Worm (Caenorhabditis elegans) whole organism, mixed stage, embryonic: ENCODE results near the gene Y62E10A.24.

Source experiments
- elt-3 ChIP-seq: fragments of 150-350 bp; optimal IDR thresholded peaks from 2 replicates; lab custom pipeline; 2014; ENCODE audit warnings: missing biosample characterization, missing genetic modification characterization
- lin-13 ChIP-seq: fragments of 150-350 bp; optimal IDR thresholded peaks from 2 replicates; lab custom pipeline; 2014; ENCODE audit warnings: missing biosample characterization, missing genetic modification characterization
- lsy-2 ChIP-seq: fragments of 150-350 bp; optimal IDR thresholded peaks from 2 replicates; lab custom pipeline; 2014; ENCODE audit warnings: missing biosample characterization, missing genetic modification characterization
- mep-1 ChIP-seq: fragments of 150-350 bp; optimal IDR thresholded peaks from 2 replicates; lab custom pipeline; 2017; ENCODE audit warnings: missing biosample characterization, missing genetic modification reagents, missing genetic modification characterization, inconsistent platforms
- mls-2 ChIP-seq: sonication (generic microtip); optimal IDR thresholded peaks from 2 replicates; lab custom pipeline; 2016; ENCODE audit warnings: mild to moderate bottlenecking, missing genetic modification characterization, moderate library complexity, missing compliant biosample characterization
- nhr-237 ChIP-seq: fragments of 150-350 bp; optimal IDR thresholded peaks from 2 replicates; lab custom pipeline; 2014; ENCODE audit warnings: missing biosample characterization, missing genetic modification characterization
- pha-4 ChIP-seq: fragments of 150-350 bp; optimal IDR thresholded peaks from 2 replicates; lab custom pipeline; 2018; ENCODE audit warnings: missing biosample characterization, missing genetic modification reagents, missing genetic modification characterization
- snpc-4 ChIP-seq: fragments of 150-350 bp; optimal IDR thresholded peaks from 2 replicates; lab custom pipeline; 2014; ENCODE audit warnings: missing biosample characterization, missing genetic modification characterization
- unc-62 ChIP-seq: fragments of 150-350 bp; optimal IDR thresholded peaks from 2 replicates; lab custom pipeline; 2014; ENCODE audit warnings: missing biosample characterization, missing genetic modification reagents, missing genetic modification characterization
- ztf-11 ChIP-seq: fragments of 150-350 bp; optimal IDR thresholded peaks from 2 replicates; lab custom pipeline; 2014; ENCODE audit warnings: missing biosample characterization, missing genetic modification characterization

DNA sequence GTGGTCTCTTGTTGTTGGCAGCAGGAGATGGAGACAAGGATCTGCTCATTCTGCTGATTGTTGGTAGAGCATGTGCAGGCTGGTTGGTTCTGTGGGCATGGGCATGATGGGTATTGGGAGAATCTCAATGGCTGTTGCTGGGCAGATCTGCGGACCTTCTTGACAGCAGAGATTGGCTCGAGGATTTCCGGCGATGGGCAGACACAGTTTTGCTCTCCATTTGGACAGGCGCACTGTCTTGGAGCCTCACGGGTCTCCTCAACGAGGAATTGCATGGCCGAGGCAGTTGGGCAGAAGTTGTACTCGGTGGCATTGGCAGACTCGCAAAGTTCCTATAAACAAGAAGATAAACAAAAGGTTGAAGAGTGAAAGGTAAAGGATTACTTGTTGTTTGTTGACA lies 40.0 kb upstream of the Y62E10A.24 start:
- TF ChIP-seq nhr-237 (tag; lab: Kevin White, UChicago) = no peak
- no peak for TF ChIP-seq pha-4
- TF ChIP-seq snpc-4 (tag; lab: Kevin White, UChicago) = no peak
- TF ChIP-seq mep-1 (tag; lab: Kevin White, UChicago) = no peak
- TF ChIP-seq mls-2 (tag; lab: Kevin White, UChicago) = no peak
- no peak for TF ChIP-seq ztf-11
- TF ChIP-seq unc-62 (GFP tag; lab: Kevin White, UChicago) = no peak
- TF ChIP-seq lin-13 (tag; lab: Kevin White, UChicago) = no peak
- TF ChIP-seq elt-3 = no peak
- TF ChIP-seq lsy-2 (tag; lab: Kevin White, UChicago) = no peak
